Fruit fly (Drosophila melanogaster) whole organism, adult: ENCODE measurements around the gene CG17140.

ENCODE experiments used
- CG11617 ChIP-seq: fragments of 200-800 bp; sonication (Bioruptor generic); optimal IDR thresholded peaks from 2 replicates; lab custom pipeline; 2017; ENCODE audit warnings: mild to moderate bottlenecking, missing biosample characterization, missing genetic modification reagents, missing genetic modification characterization
- CG12768 ChIP-seq: fragments of 200-800 bp; sonication (Bioruptor generic); optimal IDR thresholded peaks from 2 replicates; lab custom pipeline; 2017; ENCODE audit warnings: missing biosample characterization, missing genetic modification characterization, mild to moderate bottlenecking, moderate library complexity, missing genetic modification reagents
- CG14711 ChIP-seq: fragments of 200-800 bp; sonication (Bioruptor generic); optimal IDR thresholded peaks from 2 replicates; lab custom pipeline; 2018; ENCODE audit warnings: missing biosample characterization, mild to moderate bottlenecking, missing genetic modification characterization, moderate library complexity
- CG1620 ChIP-seq: fragments of 200-800 bp; sonication (Bioruptor generic); optimal IDR thresholded peaks from 2 replicates; lab custom pipeline; 2016; ENCODE audit warnings: missing biosample characterization, missing genetic modification characterization
- CG33017 ChIP-seq: fragments of 200-800 bp; sonication (Bioruptor generic); optimal IDR thresholded peaks from 2 replicates; lab custom pipeline; 2018; ENCODE audit warnings: missing biosample characterization, mild to moderate bottlenecking, missing genetic modification characterization, moderate library complexity
- CG5204 ChIP-seq: fragments of 200-800 bp; sonication (Bioruptor generic); optimal IDR thresholded peaks from 2 replicates; lab custom pipeline; 2016; ENCODE audit warnings: missing biosample characterization, missing genetic modification characterization
- CG7045 ChIP-seq: fragments of 200-800 bp; sonication (Bioruptor generic); optimal IDR thresholded peaks from 2 replicates; lab custom pipeline; 2017; ENCODE audit warnings: missing biosample characterization, mild to moderate bottlenecking, missing genetic modification characterization
- CG7101 ChIP-seq: fragments of 200-800 bp; sonication (Bioruptor generic); optimal IDR thresholded peaks from 2 replicates; lab custom pipeline; 2018; ENCODE audit warnings: missing biosample characterization, mild to moderate bottlenecking, missing genetic modification characterization, moderate library complexity
- Clk ChIP-seq: fragments of 200-800 bp; sonication (Bioruptor generic); optimal IDR thresholded peaks from 2 replicates; lab custom pipeline; 2017; ENCODE audit warnings: missing biosample characterization, missing genetic modification characterization
- Crg-1 ChIP-seq: fragments of 200-800 bp; sonication (Bioruptor generic); optimal IDR thresholded peaks from 2 replicates; lab custom pipeline; 2016; ENCODE audit warnings: missing biosample characterization, missing genetic modification characterization
- Hr96 ChIP-seq: fragments of 200-800 bp; sonication (Bioruptor generic); optimal IDR thresholded peaks from 2 replicates; lab custom pipeline; 2016; ENCODE audit warnings: missing biosample characterization, missing genetic modification characterization
- Mnt ChIP-seq: fragments of 200-800 bp; sonication (Bioruptor generic); optimal IDR thresholded peaks from 2 replicates; lab custom pipeline; 2016; ENCODE audit warnings: missing biosample characterization, mild to moderate bottlenecking, missing genetic modification characterization
- bab1 ChIP-seq: fragments of 200-800 bp; sonication (Bioruptor generic); optimal IDR thresholded peaks from 3 replicates; lab custom pipeline; 2019; ENCODE audit warnings: missing biosample characterization, mild to moderate bottlenecking, missing genetic modification characterization, moderate library complexity
- cic ChIP-seq: fragments of 200-800 bp; sonication (Bioruptor generic); optimal IDR thresholded peaks from 2 replicates; lab custom pipeline; 2017; ENCODE audit warnings: missing biosample characterization, mild to moderate bottlenecking, missing genetic modification characterization, moderate library complexity
- cnc ChIP-seq, 2 experiments: fragments of >200 bp; optimal IDR thresholded peaks; 2 replicates each; lab custom pipeline; 2017
- kay ChIP-seq: fragments of 200-800 bp; sonication (Bioruptor generic); peaks from one replicate; lab custom pipeline; 2016; ENCODE audit warnings: missing biosample characterization, missing genetic modification characterization, borderline replicate concordance
- ovo ChIP-seq: fragments of 200-800 bp; sonication (Bioruptor generic); optimal IDR thresholded peaks from 2 replicates; lab custom pipeline; 2016; ENCODE audit warnings: missing biosample characterization, missing genetic modification characterization
- pad ChIP-seq: fragments of 200-800 bp; sonication (Bioruptor generic); optimal IDR thresholded peaks from 3 replicates; lab custom pipeline; 2017; ENCODE audit warnings: missing biosample characterization, missing genetic modification characterization, mild to moderate bottlenecking, moderate library complexity, missing genetic modification reagents
- tj ChIP-seq: fragments of 200-800 bp; sonication (Bioruptor generic); optimal IDR thresholded peaks from 3 replicates; lab custom pipeline; 2017; ENCODE audit warnings: missing biosample characterization, mild to moderate bottlenecking, missing genetic modification characterization, moderate library complexity
- toe ChIP-seq: fragments of 200-800 bp; sonication (Bioruptor generic); optimal IDR thresholded peaks from 2 replicates; lab custom pipeline; 2016; ENCODE audit warnings: missing biosample characterization, missing genetic modification characterization

CG17140 gene

dm6 chr2L:10837491-10837890, 8.0 kb downstream of the CG17140 start, which contains the start of gene Nos:
Nos (minus strand) TSS chr2L:10837511.
- no peak for TF ChIP-seq CG11617 (GFP tag; lab: Kevin White, UChicago)

- TF ChIP-seq Crg-1 (GFP tag; lab: Kevin White, UChicago) (no peak), Mnt (GFP tag; lab: Kevin White, UChicago) (no peak), ovo (GFP tag; lab: Kevin White, UChicago) (no peak), CG11617 (GFP tag; lab: Kevin White, UChicago) (no peak), cic (no peak), bab1 (GFP tag; lab: Kevin White, UChicago) (no peak), CG33017 (tag; lab: Kevin White, UChicago) (no peak), CG5204 (GFP tag; lab: Kevin White, UChicago) (no peak), toe (GFP tag; lab: Kevin White, UChicago) (no peak), Clk (GFP tag; lab: Kevin White, UChicago) (no peak), kay (GFP tag; lab: Kevin White, UChicago) (no peak), CG1620 (GFP tag; lab: Kevin White, UChicago) (no peak), cnc (optimal IDR thresholded peaks at IDR 0.05; lab: Kevin White, UChicago) (no peak), CG7101 (no peak), pad (GFP tag; lab: Kevin White, UChicago) (no peak), Hr96 (GFP tag; lab: Kevin White, UChicago) (no peak), CG12768 (no peak)
These were observed 13.9 kb downstream of the CG17140 start for dm6 chr2L:10831590-10831989.

- no peak for TF ChIP-seq CG5204 (GFP tag; lab: Kevin White, UChicago)
- no peak for TF ChIP-seq Mnt (GFP tag; lab: Kevin White, UChicago)
- no peak for TF ChIP-seq Hr96 (GFP tag; lab: Kevin White, UChicago)
- no peak for TF ChIP-seq CG11617 (GFP tag; lab: Kevin White, UChicago)
- TF ChIP-seq pad (GFP tag; lab: Kevin White, UChicago), result no peak
- no peak for TF ChIP-seq CG7045
- no peak for TF ChIP-seq CG7101
- TF ChIP-seq ovo (GFP tag; lab: Kevin White, UChicago), result no peak
- no peak for TF ChIP-seq CG33017 (tag; lab: Kevin White, UChicago)
- no peak for TF ChIP-seq CG1620 (GFP tag; lab: Kevin White, UChicago)
These were observed 22.8 kb downstream of the CG17140 start for dm6 chr2L:10822620-10823019.

- TF ChIP-seq toe (GFP tag; lab: Kevin White, UChicago), result no peak
- no peak for TF ChIP-seq CG5204 (GFP tag; lab: Kevin White, UChicago)
- no peak for TF ChIP-seq CG12768
- no peak for TF ChIP-seq CG11617 (GFP tag; lab: Kevin White, UChicago)
- no peak for TF ChIP-seq cnc (optimal IDR thresholded peaks at IDR 0.05; lab: Kevin White, UChicago)
- no peak for TF ChIP-seq cic
- no peak for TF ChIP-seq CG33017 (tag; lab: Kevin White, UChicago)
- no peak for TF ChIP-seq Crg-1 (GFP tag; lab: Kevin White, UChicago)
- no peak for TF ChIP-seq Clk (GFP tag; lab: Kevin White, UChicago)
- no peak for TF ChIP-seq bab1 (GFP tag; lab: Kevin White, UChicago)
These were observed 25.1 kb downstream of the CG17140 start, which contains the start of gene CG17134 for dm6 chr2L:10820405-10820804. CG17134 (plus strand) TSS chr2L:10820705.

dm6 chr2L:10818807-10819206, 26.7 kb downstream of the CG17140 start, which contains the start of gene CG6508:
CG6508 (plus strand) TSS chr2L:10819107.
- TF ChIP-seq CG5204 (GFP tag; lab: Kevin White, UChicago), result no peak
- no peak for TF ChIP-seq pad (GFP tag; lab: Kevin White, UChicago)
- TF ChIP-seq Clk (GFP tag; lab: Kevin White, UChicago), result no peak
- no peak for TF ChIP-seq kay (GFP tag; lab: Kevin White, UChicago)
- no peak for TF ChIP-seq toe (GFP tag; lab: Kevin White, UChicago)
- TF ChIP-seq bab1 (GFP tag; lab: Kevin White, UChicago), result no peak
- no peak for TF ChIP-seq CG14711 (tag; lab: Kevin White, UChicago)
- TF ChIP-seq Mnt (GFP tag; lab: Kevin White, UChicago), result no peak
- TF ChIP-seq Hr96 (GFP tag; lab: Kevin White, UChicago), result no peak
- no peak for TF ChIP-seq CG7101
- TF ChIP-seq CG33017 (tag; lab: Kevin White, UChicago), result no peak
- TF ChIP-seq cic, result no peak
- TF ChIP-seq tj, result no peak

- TF ChIP-seq cic, result no peak
- no peak for TF ChIP-seq CG7045
- no peak for TF ChIP-seq toe (GFP tag; lab: Kevin White, UChicago)
- no peak for TF ChIP-seq ovo (GFP tag; lab: Kevin White, UChicago)
- TF ChIP-seq Crg-1 (GFP tag; lab: Kevin White, UChicago), result no peak
- TF ChIP-seq CG11617 (GFP tag; lab: Kevin White, UChicago), result no peak
- TF ChIP-seq tj, result peak; percentile 97
- no peak for TF ChIP-seq Clk (GFP tag; lab: Kevin White, UChicago)
- TF ChIP-seq bab1 (GFP tag; lab: Kevin White, UChicago), result peak; percentile 61
- no peak for TF ChIP-seq CG1620 (GFP tag; lab: Kevin White, UChicago)
- TF ChIP-seq Hr96 (GFP tag; lab: Kevin White, UChicago), result no peak
- TF ChIP-seq CG14711 (tag; lab: Kevin White, UChicago), result no peak
- no peak for TF ChIP-seq cnc (optimal IDR thresholded peaks at IDR 0.05; lab: Kevin White, UChicago)
These were observed 43.3 kb downstream of the CG17140 start for dm6 chr2L:10801951-10802780.
